Fruit fly (Drosophila melanogaster) whole organism, embryonic: ENCODE results near the gene Jhbp1.

ENCODE experiments used
- Abd-B ChIP-seq: fragments of 200-800 bp; sonication (Bioruptor generic); optimal IDR thresholded peaks from 2 replicates; lab custom pipeline; 2018; ENCODE audit warnings: missing biosample characterization, mild to moderate bottlenecking, missing genetic modification characterization, moderate library complexity
- Atf-2 ChIP-seq: fragments of 200-800 bp; sonication (Bioruptor generic); optimal IDR thresholded peaks from 2 replicates; lab custom pipeline; 2016; ENCODE audit warnings: missing biosample characterization, missing genetic modification characterization
- Awh ChIP-seq: fragments of 200-800 bp; sonication (Bioruptor generic); IDR thresholded peaks from 2 replicates; pipeline ENCODE4, ENCODE4 v1.3.6; 2022; ENCODE audit warnings: missing biosample characterization, missing genetic modification characterization
- BEAF-32 ChIP-seq: fragments of 200-800 bp; sonication (Bioruptor generic); optimal IDR thresholded peaks from 3 replicates; lab custom pipeline; 2017; ENCODE audit warnings: missing biosample characterization, missing genetic modification characterization, mild to moderate bottlenecking, moderate library complexity, missing genetic modification reagents
- CG10209 ChIP-seq: fragments of 200-800 bp; sonication (Bioruptor generic); optimal IDR thresholded peaks from 3 replicates; lab custom pipeline; 2017; ENCODE audit warnings: missing biosample characterization, mild to moderate bottlenecking, missing genetic modification characterization, missing genetic modification reagents
- CG10267 ChIP-seq: fragments of 200-800 bp; sonication (Bioruptor generic); optimal IDR thresholded peaks from 2 replicates; lab custom pipeline; 2018; ENCODE audit warnings: missing biosample characterization, mild to moderate bottlenecking, missing genetic modification characterization, moderate library complexity
- CG10321 ChIP-seq: fragments of 200-800 bp; sonication (Bioruptor generic); IDR thresholded peaks from 2 replicates; pipeline ENCODE4 v1.3.6; 2022; ENCODE audit warnings: missing biosample characterization, missing genetic modification characterization
- CG10366 ChIP-seq: fragments of 200-800 bp; sonication (Bioruptor generic); IDR thresholded peaks from 2 replicates; pipeline ENCODE4 v1.3.6; 2022; ENCODE audit warnings: missing biosample characterization, missing genetic modification characterization
- CG10462 ChIP-seq: fragments of 200-800 bp; sonication (Bioruptor generic); optimal IDR thresholded peaks from 2 replicates; lab custom pipeline; 2016; ENCODE audit warnings: missing biosample characterization, missing genetic modification characterization
- CG10959 ChIP-seq: fragments of 200-800 bp; sonication (Bioruptor generic); IDR thresholded peaks from 2 replicates; pipeline ENCODE4 v1.3.6; 2022; ENCODE audit warnings: missing biosample characterization, missing genetic modification characterization
- CG11723 ChIP-seq: fragments of 200-800 bp; sonication (Bioruptor generic); optimal IDR thresholded peaks from 2 replicates; lab custom pipeline; 2017; ENCODE audit warnings: missing biosample characterization, mild to moderate bottlenecking, missing genetic modification characterization
- CG12071 ChIP-seq: fragments of 200-800 bp; sonication (Bioruptor generic); optimal IDR thresholded peaks from 3 replicates; lab custom pipeline; 2018; ENCODE audit warnings: missing biosample characterization, mild to moderate bottlenecking, missing genetic modification characterization
- CG12104 ChIP-seq: fragments of 200-800 bp; sonication (Bioruptor generic); optimal IDR thresholded peaks from 3 replicates; lab custom pipeline; 2016; ENCODE audit warnings: missing biosample characterization, missing genetic modification characterization
- CG12942 ChIP-seq: fragments of 200-800 bp; sonication (Bioruptor generic); optimal IDR thresholded peaks from 3 replicates; lab custom pipeline; 2016; ENCODE audit warnings: missing biosample characterization, missing genetic modification characterization
- CG15073 ChIP-seq: fragments of 200-800 bp; sonication (Bioruptor generic); optimal IDR thresholded peaks from 2 replicates; lab custom pipeline; 2016; ENCODE audit warnings: missing biosample characterization, missing genetic modification characterization
- CG16813 ChIP-seq: fragments of 200-800 bp; sonication (Bioruptor generic); IDR thresholded peaks from 3 replicates; pipeline ENCODE4 v1.3.6; 2022; ENCODE audit warnings: missing biosample characterization, missing genetic modification characterization; ENCODE audit not compliant: partially characterized antibody
- CG1832 ChIP-seq: fragments of 200-800 bp; sonication (Bioruptor generic); optimal IDR thresholded peaks from 2 replicates; lab custom pipeline; 2017; ENCODE audit warnings: missing biosample characterization, mild to moderate bottlenecking, missing genetic modification characterization, inconsistent platforms
- CG31224 ChIP-seq: fragments of 200-800 bp; sonication (Bioruptor generic); IDR thresholded peaks from 2 replicates; pipeline ENCODE4 v1.3.6; 2022; ENCODE audit warnings: missing biosample characterization, missing genetic modification characterization
- CG34376 ChIP-seq: fragments of 200-800 bp; sonication (Bioruptor generic); optimal IDR thresholded peaks from 2 replicates; lab custom pipeline; 2018; ENCODE audit warnings: missing biosample characterization, mild to moderate bottlenecking, missing genetic modification characterization
- CG7745 ChIP-seq: fragments of 200-800 bp; sonication (Bioruptor generic); optimal IDR thresholded peaks from 2 replicates; lab custom pipeline; 2018; ENCODE audit warnings: missing biosample characterization, mild to moderate bottlenecking, missing genetic modification characterization, moderate library complexity
- CG8388 ChIP-seq: fragments of 200-800 bp; sonication (Bioruptor generic); optimal IDR thresholded peaks from 2 replicates; lab custom pipeline; 2019; ENCODE audit warnings: missing biosample characterization, mild to moderate bottlenecking, missing genetic modification characterization, moderate library complexity
- CG8765 ChIP-seq: fragments of 200-800 bp; sonication (Bioruptor generic); IDR thresholded peaks from 2 replicates; pipeline ENCODE4 v1.3.6; 2022; ENCODE audit warnings: missing biosample characterization, missing genetic modification characterization
- CG9437 ChIP-seq: fragments of 200-800 bp; sonication (Bioruptor generic); optimal IDR thresholded peaks from 2 replicates; lab custom pipeline; 2018; ENCODE audit warnings: missing biosample characterization, mild to moderate bottlenecking, missing genetic modification characterization
- Dip3 ChIP-seq: fragments of 200-800 bp; sonication (Bioruptor generic); optimal IDR thresholded peaks from 3 replicates; lab custom pipeline; 2016; ENCODE audit warnings: missing biosample characterization, missing genetic modification characterization
- Dll ChIP-seq: fragments of 200-800 bp; sonication (Bioruptor generic); IDR thresholded peaks from 4 replicates; pipeline ENCODE4 v1.3.6; 2022; ENCODE audit warnings: missing biosample characterization, missing genetic modification characterization; ENCODE audit not compliant: partially characterized antibody
- Dp ChIP-seq: fragments of 200-800 bp; sonication (Bioruptor generic); optimal IDR thresholded peaks from 2 replicates; lab custom pipeline; 2018; ENCODE audit warnings: missing biosample characterization, mild to moderate bottlenecking, missing genetic modification characterization, moderate library complexity
- Eip74EF ChIP-seq, 2 experiments: fragments of 200-800 bp in 1 of 2; fragments of >200 bp in 1 of 2; sonication (Bioruptor generic) in 1 of 2; optimal IDR thresholded peaks; 2 replicates each; lab custom pipeline; 2017 to 2019; ENCODE audit warnings: missing biosample characterization in 2 of 2, missing genetic modification characterization in 2 of 2, mild to moderate bottlenecking in 1 of 2, moderate library complexity in 1 of 2
- Fer2 ChIP-seq: fragments of 200-800 bp; sonication (Bioruptor generic); optimal IDR thresholded peaks from 2 replicates; lab custom pipeline; 2018; ENCODE audit warnings: missing biosample characterization, mild to moderate bottlenecking, missing genetic modification characterization, moderate library complexity
- Fer3 ChIP-seq: fragments of 200-800 bp; sonication (Bioruptor generic); optimal IDR thresholded peaks from 2 replicates; lab custom pipeline; 2018; ENCODE audit warnings: missing biosample characterization, mild to moderate bottlenecking, missing genetic modification characterization, moderate library complexity
- H2.0 ChIP-seq: fragments of 200-800 bp; sonication (Bioruptor generic); IDR thresholded peaks from 2 replicates; pipeline ENCODE4 v1.3.6; 2022; ENCODE audit warnings: missing biosample characterization, missing genetic modification characterization
- HHEX ChIP-seq: fragments of 200-800 bp; sonication (Bioruptor generic); optimal IDR thresholded peaks from 3 replicates; lab custom pipeline; 2017; ENCODE audit warnings: missing biosample characterization, mild to moderate bottlenecking, missing genetic modification characterization, missing genetic modification reagents
- Hr51 ChIP-seq, 2 experiments: fragments of 200-800 bp; sonication (Bioruptor generic); optimal IDR thresholded peaks; 2 replicates in 1 of 2; 3 replicates in 1 of 2; lab custom pipeline; 2016 to 2018; ENCODE audit warnings: missing biosample characterization in 2 of 2, missing genetic modification characterization in 2 of 2, mild to moderate bottlenecking in 1 of 2, moderate library complexity in 1 of 2
- Mes4 ChIP-seq: fragments of 200-800 bp; sonication (Bioruptor generic); optimal IDR thresholded peaks from 2 replicates; lab custom pipeline; 2016; ENCODE audit warnings: missing biosample characterization, missing genetic modification characterization
- Myb ChIP-seq: fragments of 200-800 bp; sonication (Bioruptor generic); optimal IDR thresholded peaks from 2 replicates; lab custom pipeline; 2016; ENCODE audit warnings: missing biosample characterization, missing genetic modification characterization
- Nf-YC ChIP-seq: fragments of 200-800 bp; optimal IDR thresholded peaks from 3 replicates; lab custom pipeline; 2019; ENCODE audit warnings: missing biosample characterization, mild to moderate bottlenecking, missing genetic modification characterization, moderate library complexity
- ap ChIP-seq: fragments of 200-800 bp; sonication (Bioruptor generic); IDR thresholded peaks from 2 replicates; pipeline ENCODE4 v1.3.6; 2022; ENCODE audit warnings: missing biosample characterization, missing genetic modification characterization
- ara ChIP-seq: fragments of 200-800 bp; sonication (Bioruptor generic); IDR thresholded peaks from 2 replicates; pipeline ENCODE4 v1.3.6; 2022; ENCODE audit warnings: missing biosample characterization, missing genetic modification characterization
- cad ChIP-seq: fragments of >200 bp; optimal IDR thresholded peaks from 2 replicates; lab custom pipeline; 2017; ENCODE audit warnings: missing biosample characterization, missing genetic modification characterization
- cas ChIP-seq: fragments of 200-800 bp; sonication (Bioruptor generic); IDR thresholded peaks from 2 replicates; pipeline ENCODE4 v1.3.6; 2022; ENCODE audit warnings: missing biosample characterization, missing genetic modification characterization
- ci ChIP-seq: fragments of 200-800 bp; sonication (Bioruptor generic); IDR thresholded peaks from 3 replicates; pipeline ENCODE4 v1.3.6; 2022; ENCODE audit warnings: missing biosample characterization, missing genetic modification characterization
- fd64A ChIP-seq: fragments of 200-800 bp; sonication (Bioruptor generic); optimal IDR thresholded peaks from 3 replicates; lab custom pipeline; 2018; ENCODE audit warnings: missing biosample characterization, mild to moderate bottlenecking, missing genetic modification characterization
- fru ChIP-seq: fragments of >200 bp; optimal IDR thresholded peaks from 2 replicates; lab custom pipeline; 2017
- hbn ChIP-seq: fragments of 200-800 bp; sonication (Bioruptor generic); IDR thresholded peaks from 2 replicates; pipeline ENCODE4 v1.3.6; 2022; ENCODE audit warnings: missing biosample characterization, missing genetic modification characterization; ENCODE audit not compliant: partially characterized antibody
- her ChIP-seq: fragments of 200-800 bp; sonication (Bioruptor generic); optimal IDR thresholded peaks from 2 replicates; lab custom pipeline; 2016; ENCODE audit warnings: missing biosample characterization, missing genetic modification characterization
- hkb ChIP-seq, 2 experiments: fragments of 200-800 bp in 1 of 2; fragments of >200 bp in 1 of 2; sonication (Bioruptor generic) in 1 of 2; IDR thresholded peaks in 1 of 2; optimal IDR thresholded peaks in 1 of 2; 2 replicates each; pipeline versions ENCODE4 v1.3.6 to Lab custom; 2017 to 2022; ENCODE audit warnings: missing biosample characterization in 1 of 2, missing genetic modification characterization in 1 of 2
- lilli ChIP-seq: fragments of 200-800 bp; sonication (Bioruptor generic); optimal IDR thresholded peaks from 3 replicates; lab custom pipeline; 2016; ENCODE audit warnings: missing biosample characterization, missing genetic modification characterization
- ssp ChIP-seq: fragments of 200-800 bp; sonication (Bioruptor generic); IDR thresholded peaks from 2 replicates; pipeline ENCODE4 v1.3.6; 2022; ENCODE audit warnings: missing biosample characterization, missing genetic modification characterization
- zfh1 ChIP-seq: fragments of 200-800 bp; sonication (Bioruptor generic); IDR thresholded peaks from 3 replicates; pipeline ENCODE4 v1.3.6; 2022; ENCODE audit warnings: missing biosample characterization, missing genetic modification characterization

Gene Jhbp1

dm6 chr3R:4997399-4998203, 32.4 kb downstream of the Jhbp1 start (continued):
- TF ChIP-seq Dp (GFP tag; lab: Kevin White, UChicago) (no peak), CG10267 (tag; lab: Kevin White, UChicago) (no peak), Mes4 (GFP tag; lab: Kevin White, UChicago) (no peak), CG10209 (GFP tag; lab: Kevin White, UChicago) (no peak), CG12942 (GFP tag; lab: Kevin White, UChicago) (no peak), Fer2 (tag; lab: Kevin White, UChicago) (no peak), Awh (GFP tag; lab: Robert Waterston, UW) (peak; percentile 36; the same call in 1 of the 2 replicates), BEAF-32 (GFP tag; lab: Kevin White, UChicago) (no peak), fru (lab: Kevin White, UChicago) (no peak), Atf-2 (GFP tag; lab: Kevin White, UChicago) (no peak), CG10321 (GFP tag; lab: Robert Waterston, UW) (no peak), H2.0 (GFP tag; lab: Robert Waterston, UW) (peak; percentile 32; the same call in 1 of the 2 replicates), CG15073 (GFP tag; lab: Kevin White, UChicago) (no peak), lilli (GFP tag; lab: Kevin White, UChicago) (no peak), CG12104 (GFP tag; lab: Kevin White, UChicago) (no peak), Myb (no peak), CG7745 (tag; lab: Kevin White, UChicago) (no peak), CG12071 (GFP tag; lab: Kevin White, UChicago) (no peak), CG10366 (GFP tag; lab: Robert Waterston, UW) (peak; percentile 33; the same call in 1 of the 2 replicates), cad (no peak), ssp (GFP tag; lab: Robert Waterston, UW) (no peak), CG16813 (no peak), hkb (optimal IDR thresholded peaks at IDR 0.05; lab: Kevin White, UChicago) (no peak), hkb (GFP tag; IDR thresholded peaks at IDR 0.05; lab: Robert Waterston, UW) (no peak), her (no peak), HHEX (GFP tag; lab: Kevin White, UChicago) (no peak), CG8765 (peak; percentile 20; the same call in 1 of the 2 replicates), zfh1 (GFP tag; lab: Robert Waterston, UW) (no peak), CG10462 (GFP tag; lab: Kevin White, UChicago) (no peak), CG11723 (GFP tag; lab: Kevin White, UChicago) (no peak), CG1832 (no peak), CG9437 (no peak), CG31224 (GFP tag; lab: Robert Waterston, UW) (no peak), cas (no peak), Dll (GFP tag; lab: Robert Waterston, UW) (0 out of 4 replicates have a peak, but pooled peaks have one; percentile 21), Nf-YC (tag; lab: Kevin White, UChicago) (no peak), fd64A (GFP tag; lab: Kevin White, UChicago) (no peak), ap (no peak), Abd-B (GFP tag; lab: Kevin White, UChicago) (no peak), CG10959 (GFP tag; lab: Robert Waterston, UW) (0 out of 2 replicates have a peak, but pooled peaks have one; percentile 43), ci (GFP tag; lab: Robert Waterston, UW) (peak; percentile 63; the same call in 2 of the 3 replicates), Fer3 (tag; lab: Kevin White, UChicago) (no peak), Hr51 (GFP tag; optimal IDR thresholded peaks at IDR 0.05; lab: Kevin White, UChicago) (peak in 1 of 2 experiments; percentile 13), CG34376 (GFP tag; lab: Kevin White, UChicago) (no peak), Dip3 (no peak), CG8388 (GFP tag; lab: Kevin White, UChicago) (peak; percentile 43), hbn (GFP tag; lab: Robert Waterston, UW) (no peak), ara (GFP tag; lab: Robert Waterston, UW) (peak; percentile 52; the same call in 1 of the 2 replicates), Eip74EF (GFP tag; optimal IDR thresholded peaks at IDR 0.05; lab: Kevin White, UChicago) (no peak)
